Fruit fly (Drosophila melanogaster): Measurements from ENCODE around the gene CG10651.

DNA sequence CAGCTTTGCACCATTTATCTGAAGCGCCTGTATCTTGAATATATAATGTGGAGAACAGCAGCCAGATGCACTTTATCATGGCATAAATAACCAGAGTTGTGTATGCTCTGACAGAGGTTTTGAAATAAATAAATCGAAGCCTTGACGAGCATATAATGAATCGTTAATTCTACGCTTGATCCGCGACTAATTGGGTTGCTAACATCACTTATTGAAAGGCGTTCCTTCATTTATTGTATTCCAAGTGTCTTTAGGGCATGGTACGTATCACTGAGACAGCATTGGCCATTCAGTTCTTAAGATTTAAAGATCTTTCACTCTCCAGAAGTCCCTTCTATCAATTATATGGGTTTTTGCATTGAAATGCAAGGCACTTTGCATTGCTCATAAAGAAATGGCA, at the start of gene CG10651:
- no peak for TF ChIP-seq psq (optimal IDR thresholded peaks at IDR 0.05)
- TF ChIP-seq pan (optimal IDR thresholded peaks at IDR 0.05): no peak
- no peak for TF ChIP-seq CG8478 (optimal IDR thresholded peaks at IDR 0.05)
- no peak for TF ChIP-seq EcR (GFP tag; optimal IDR thresholded peaks at IDR 0.05)
- no peak for TF ChIP-seq usp (GFP tag; optimal IDR thresholded peaks at IDR 0.05)

Data from whole organism.